Worm (Caenorhabditis elegans) whole organism, midembryonic: Measurements from ENCODE around the gene str-178.

Experiments used
- T22C8.4 ChIP-seq: fragments of 200-800 bp; sonication (Bioruptor generic); IDR thresholded peaks from 2 replicates; pipeline ENCODE4 v1.3.6; 2022; ENCODE audit warnings: missing genetic modification characterization, missing compliant biosample characterization
- flt-1 ChIP-seq: fragments of 200-800 bp; sonication (Bioruptor generic); IDR thresholded peaks from 2 replicates; pipeline ENCODE4 v1.3.6; 2022; ENCODE audit warnings: missing genetic modification characterization, missing compliant biosample characterization
- klf-2 ChIP-seq: fragments of 200-800 bp; sonication (Bioruptor generic); conservative IDR thresholded peaks from 2 replicates; pipeline ENCODE4 v1.3.6; 2022; ENCODE audit warnings: missing genetic modification reagents, missing genetic modification characterization, missing compliant biosample characterization
- med-1 ChIP-seq: sonication (generic microtip); optimal IDR thresholded peaks from 2 replicates; lab custom pipeline; 2017; ENCODE audit warnings: missing genetic modification characterization, mild to moderate bottlenecking, missing compliant biosample characterization, antibody characterized with exemption, missing genetic modification reagents; ENCODE audit not compliant: insufficient read depth
- ref-1 ChIP-seq: fragments of 200-800 bp; sonication (Bioruptor generic); conservative IDR thresholded peaks from 2 replicates; pipeline ENCODE4 v1.3.6; 2022; ENCODE audit warnings: missing genetic modification reagents, missing genetic modification characterization, missing compliant biosample characterization
- tab-1 ChIP-seq: fragments of 200-800 bp; sonication (Bioruptor generic); IDR thresholded peaks from 2 replicates; pipeline ENCODE4 v1.3.6; 2022; ENCODE audit warnings: missing genetic modification characterization, missing compliant biosample characterization
- ztf-23 ChIP-seq: fragments of 200-800 bp; sonication (Bioruptor generic); IDR thresholded peaks from 2 replicates; pipeline ENCODE4 v1.3.6; 2022; ENCODE audit warnings: missing genetic modification reagents, missing genetic modification characterization, missing compliant biosample characterization
- ztf-29 ChIP-seq: fragments of 200-800 bp; sonication (Bioruptor generic); IDR thresholded peaks from 2 replicates; pipeline ENCODE4 v1.3.6; 2022; ENCODE audit warnings: missing genetic modification reagents, missing genetic modification characterization, missing compliant biosample characterization

ce11 chrV:12714120-12714519 lies 2.2 kb downstream of the str-178 start, which contains the start of gene R11D1.4:
- no peak for TF ChIP-seq tab-1
- TF ChIP-seq klf-2 = no peak
- no peak for TF ChIP-seq flt-1 (GFP tag; lab: Robert Waterston, UW)
- no peak for TF ChIP-seq T22C8.4 (GFP tag; lab: Robert Waterston, UW)
- no peak for TF ChIP-seq med-1 (GFP tag; lab: Kevin White, UChicago)
- no peak for TF ChIP-seq ztf-29 (GFP tag; lab: Robert Waterston, UW)
- TF ChIP-seq ref-1 (GFP tag; lab: Robert Waterston, UW) = no peak
- no peak for TF ChIP-seq ztf-23 (GFP tag; lab: Robert Waterston, UW)
